Fruit fly (Drosophila melanogaster): Measurements from ENCODE around the gene ec.

- TF ChIP-seq CG4496 (GFP tag; IDR thresholded peaks at IDR 0.05) = 0 out of 3 replicates have a peak, but pooled peaks have one; percentile 42
- TF ChIP-seq CG8301 (tag; optimal IDR thresholded peaks at IDR 0.05) = no peak
Measured at dm6 chrX:3768202-3768601, 43.3 kb upstream of the ec start.

Data from whole organism, pupa.